Fruit fly (Drosophila melanogaster) whole organism, embryonic: Measurements from ENCODE around the gene CG13996.

Experiments
- Asciz ChIP-seq: fragments of 200-800 bp; sonication (Bioruptor generic); optimal IDR thresholded peaks from 2 replicates; lab custom pipeline; 2017; ENCODE audit warnings: missing biosample characterization, mild to moderate bottlenecking, missing genetic modification characterization, missing genetic modification reagents
- CG12104 ChIP-seq: fragments of 200-800 bp; sonication (Bioruptor generic); optimal IDR thresholded peaks from 3 replicates; lab custom pipeline; 2016; ENCODE audit warnings: missing biosample characterization, missing genetic modification characterization
- CG13123 ChIP-seq: fragments of 200-800 bp; sonication (Bioruptor generic); optimal IDR thresholded peaks from 2 replicates; lab custom pipeline; 2016; ENCODE audit warnings: missing biosample characterization, missing genetic modification characterization
- CG16815 ChIP-seq: fragments of 200-800 bp; sonication (Bioruptor generic); optimal IDR thresholded peaks from 3 replicates; lab custom pipeline; 2017; ENCODE audit warnings: missing biosample characterization, mild to moderate bottlenecking, missing genetic modification characterization
- CG16863 ChIP-seq: fragments of 200-800 bp; sonication (Bioruptor generic); optimal IDR thresholded peaks from 3 replicates; lab custom pipeline; 2016; ENCODE audit warnings: missing biosample characterization, missing genetic modification characterization
- CG17359 ChIP-seq: fragments of 200-800 bp; sonication (Bioruptor generic); optimal IDR thresholded peaks from 3 replicates; lab custom pipeline; 2018; ENCODE audit warnings: missing biosample characterization, mild to moderate bottlenecking, missing genetic modification characterization, moderate library complexity
- CG17361 ChIP-seq: fragments of 200-800 bp; sonication (Bioruptor generic); IDR thresholded peaks from 3 replicates; pipeline ENCODE4 v1.3.6; 2022; ENCODE audit warnings: missing biosample characterization, missing genetic modification characterization
- CG17568 ChIP-seq: fragments of 200-800 bp; sonication (Bioruptor generic); optimal IDR thresholded peaks from 2 replicates; lab custom pipeline; 2018; ENCODE audit warnings: missing biosample characterization, mild to moderate bottlenecking, missing genetic modification characterization, moderate library complexity
- CG17612 ChIP-seq: fragments of 200-800 bp; sonication (Bioruptor generic); IDR thresholded peaks from 2 replicates; pipeline ENCODE4 v1.3.6; 2022; ENCODE audit warnings: missing biosample characterization, missing genetic modification characterization
- CG18599 ChIP-seq: fragments of 200-800 bp; sonication (Bioruptor generic); optimal IDR thresholded peaks from 3 replicates; lab custom pipeline; 2017; ENCODE audit warnings: missing biosample characterization, missing genetic modification characterization, mild to moderate bottlenecking, moderate library complexity, missing genetic modification reagents
- CG2712 ChIP-seq: fragments of 200-800 bp; optimal IDR thresholded peaks from 3 replicates; lab custom pipeline; 2019; ENCODE audit warnings: missing biosample characterization, mild to moderate bottlenecking, missing genetic modification characterization, moderate library complexity
- CG2875 ChIP-seq: fragments of 200-800 bp; sonication (Bioruptor generic); optimal IDR thresholded peaks from 2 replicates; lab custom pipeline; 2017; ENCODE audit warnings: missing biosample characterization, mild to moderate bottlenecking, missing genetic modification characterization, missing genetic modification reagents
- CG30403 ChIP-seq: fragments of 200-800 bp; sonication (Bioruptor generic); optimal IDR thresholded peaks from 3 replicates; lab custom pipeline; 2016; ENCODE audit warnings: missing biosample characterization, missing genetic modification characterization
- CG34376 ChIP-seq: fragments of 200-800 bp; sonication (Bioruptor generic); optimal IDR thresholded peaks from 2 replicates; lab custom pipeline; 2018; ENCODE audit warnings: missing biosample characterization, mild to moderate bottlenecking, missing genetic modification characterization
- CG3847 ChIP-seq: fragments of 200-800 bp; sonication (Bioruptor generic); IDR thresholded peaks from 2 replicates; pipeline ENCODE4 v1.3.6; 2022; ENCODE audit warnings: missing biosample characterization, missing genetic modification characterization
- CG4360 ChIP-seq: fragments of 200-800 bp; sonication (Bioruptor generic); IDR thresholded peaks from 2 replicates; pipeline ENCODE4 v1.3.6; 2022; ENCODE audit warnings: missing biosample characterization, missing genetic modification characterization
- CG4404 ChIP-seq: fragments of 200-800 bp; sonication (Bioruptor generic); IDR thresholded peaks from 2 replicates; pipeline ENCODE4 v1.3.6; 2022; ENCODE audit warnings: missing biosample characterization, missing genetic modification characterization
- CG6765 ChIP-seq: fragments of 200-800 bp; sonication (Bioruptor generic); optimal IDR thresholded peaks from 3 replicates; lab custom pipeline; 2017; ENCODE audit warnings: missing biosample characterization, mild to moderate bottlenecking, missing genetic modification characterization
- CG7556 ChIP-seq: fragments of 200-800 bp; sonication (Bioruptor generic); optimal IDR thresholded peaks from 2 replicates; lab custom pipeline; 2017; ENCODE audit warnings: missing biosample characterization, mild to moderate bottlenecking, missing genetic modification characterization
- CG7963 ChIP-seq: fragments of 200-800 bp; sonication (Bioruptor generic); IDR thresholded peaks from 3 replicates; pipeline ENCODE4 v1.3.6; 2022; ENCODE audit warnings: missing biosample characterization, missing genetic modification characterization; ENCODE audit not compliant: partially characterized antibody
- CG9817 ChIP-seq: fragments of 200-800 bp; sonication (Bioruptor generic); optimal IDR thresholded peaks from 2 replicates; lab custom pipeline; 2018; ENCODE audit warnings: missing biosample characterization, mild to moderate bottlenecking, missing genetic modification characterization, moderate library complexity
- Dad ChIP-seq: fragments of 200-800 bp; sonication (Bioruptor generic); optimal IDR thresholded peaks from 3 replicates; lab custom pipeline; 2016; ENCODE audit warnings: missing biosample characterization, missing genetic modification characterization
- E2f2 ChIP-seq: fragments of 200-800 bp; sonication (Bioruptor generic); IDR thresholded peaks from 2 replicates; pipeline ENCODE4 v1.3.6; 2022; ENCODE audit warnings: missing biosample characterization, missing genetic modification characterization
- Mad ChIP-seq: fragments of 200-800 bp; sonication (Bioruptor generic); optimal IDR thresholded peaks from 2 replicates; lab custom pipeline; 2016; ENCODE audit warnings: missing biosample characterization, missing genetic modification characterization
- Mrtf ChIP-seq: fragments of 200-800 bp; sonication (Bioruptor generic); IDR thresholded peaks from 3 replicates; pipeline ENCODE4 v1.3.6; 2022; ENCODE audit warnings: missing biosample characterization, missing genetic modification characterization
- Nf-YA ChIP-seq: fragments of 200-800 bp; sonication (Bioruptor generic); IDR thresholded peaks from 2 replicates; pipeline ENCODE4 v1.3.6; 2022; ENCODE audit warnings: missing biosample characterization, missing genetic modification characterization
- Pdp1 ChIP-seq, 2 experiments: fragments of 200-800 bp; sonication (Bioruptor generic); optimal IDR thresholded peaks; 3 replicates each; lab custom pipeline; 2016; ENCODE audit warnings: missing biosample characterization in 2 of 2, missing genetic modification characterization in 2 of 2, mild to moderate bottlenecking in 1 of 2, moderate library complexity in 1 of 2
- Ravus ChIP-seq: fragments of 200-800 bp; sonication (Bioruptor generic); IDR thresholded peaks from 2 replicates; pipeline ENCODE4 v1.3.6; 2022; ENCODE audit warnings: missing biosample characterization, missing genetic modification characterization
- Trl ChIP-seq, 3 experiments: fragments of >200 bp in 2 of 3; fragments of 200-800 bp in 1 of 3; sonication (Bioruptor generic) in 1 of 3; optimal IDR thresholded peaks; 2 replicates in 1 of 3; 3 replicates in 2 of 3; lab custom pipeline; 2016 to 2017; ENCODE audit warnings: missing biosample characterization in 1 of 3, missing genetic modification characterization in 1 of 3
- Xrp1 ChIP-seq: fragments of 200-800 bp; sonication (Bioruptor generic); IDR thresholded peaks from 2 replicates; pipeline ENCODE4 v1.3.6; 2022; ENCODE audit warnings: missing biosample characterization, missing genetic modification characterization
- ato ChIP-seq: fragments of 200-800 bp; sonication (Bioruptor generic); IDR thresholded peaks from 2 replicates; pipeline ENCODE4 v1.3.6; 2022; ENCODE audit warnings: missing biosample characterization, missing genetic modification characterization; ENCODE audit not compliant: partially characterized antibody
- chinmo ChIP-seq: fragments of 200-800 bp; sonication (Bioruptor generic); IDR thresholded peaks from 4 replicates; pipeline ENCODE4 v1.3.6; 2022; ENCODE audit warnings: missing biosample characterization, missing genetic modification characterization; ENCODE audit not compliant: partially characterized antibody
- ci ChIP-seq: fragments of 200-800 bp; sonication (Bioruptor generic); IDR thresholded peaks from 3 replicates; pipeline ENCODE4 v1.3.6; 2022; ENCODE audit warnings: missing biosample characterization, missing genetic modification characterization
- crp ChIP-seq, 2 experiments: fragments of 200-800 bp; sonication (Bioruptor generic); optimal IDR thresholded peaks; 2 replicates in 1 of 2; 3 replicates in 1 of 2; lab custom pipeline; 2017; ENCODE audit warnings: missing biosample characterization in 2 of 2, missing genetic modification characterization in 2 of 2, mild to moderate bottlenecking in 1 of 2, moderate library complexity in 1 of 2
- dati ChIP-seq: fragments of 200-800 bp; sonication (Bioruptor generic); IDR thresholded peaks from 2 replicates; pipeline ENCODE4 v1.3.6; 2022; ENCODE audit warnings: missing biosample characterization, missing genetic modification characterization
- dpn ChIP-seq, 2 experiments: fragments of 200-800 bp; sonication (Bioruptor generic); optimal IDR thresholded peaks; 3 replicates each; lab custom pipeline; 2016; ENCODE audit warnings: missing biosample characterization in 2 of 2, missing genetic modification characterization in 2 of 2
- fd64A ChIP-seq: fragments of 200-800 bp; sonication (Bioruptor generic); optimal IDR thresholded peaks from 3 replicates; lab custom pipeline; 2018; ENCODE audit warnings: missing biosample characterization, mild to moderate bottlenecking, missing genetic modification characterization
- fru ChIP-seq: fragments of >200 bp; optimal IDR thresholded peaks from 2 replicates; lab custom pipeline; 2017
- gce ChIP-seq: fragments of 200-800 bp; sonication (Bioruptor generic); IDR thresholded peaks from 3 replicates; pipeline ENCODE4 v1.3.6; 2022; ENCODE audit warnings: missing biosample characterization, missing genetic modification characterization
- inv ChIP-seq: fragments of 200-800 bp; sonication (Bioruptor generic); IDR thresholded peaks from 2 replicates; pipeline ENCODE4 v1.3.6; 2022; ENCODE audit warnings: missing biosample characterization, missing genetic modification characterization; ENCODE audit not compliant: partially characterized antibody
- jigr1 ChIP-seq: fragments of 200-800 bp; sonication (Bioruptor generic); IDR thresholded peaks from 3 replicates; pipeline ENCODE4 v1.3.6; 2022; ENCODE audit warnings: missing biosample characterization, missing genetic modification characterization
- lilli ChIP-seq: fragments of 200-800 bp; sonication (Bioruptor generic); optimal IDR thresholded peaks from 3 replicates; lab custom pipeline; 2016; ENCODE audit warnings: missing biosample characterization, missing genetic modification characterization
- pb ChIP-seq: fragments of 200-800 bp; sonication (Bioruptor generic); optimal IDR thresholded peaks from 3 replicates; lab custom pipeline; 2016; ENCODE audit warnings: missing biosample characterization, missing genetic modification characterization
- row ChIP-seq: fragments of 200-800 bp; sonication (Bioruptor generic); IDR thresholded peaks from 3 replicates; pipeline ENCODE4 v1.3.6; 2022; ENCODE audit warnings: missing biosample characterization, missing genetic modification characterization
- scrt ChIP-seq: fragments of 200-800 bp; sonication (Bioruptor generic); optimal IDR thresholded peaks from 2 replicates; lab custom pipeline; 2018; ENCODE audit warnings: missing biosample characterization, mild to moderate bottlenecking, missing genetic modification characterization, moderate library complexity
- stwl ChIP-seq: fragments of 200-800 bp; sonication (Bioruptor generic); optimal IDR thresholded peaks from 3 replicates; lab custom pipeline; 2018; ENCODE audit warnings: missing biosample characterization, mild to moderate bottlenecking, missing genetic modification characterization, moderate library complexity
- unpg ChIP-seq: fragments of 200-800 bp; sonication (Bioruptor generic); optimal IDR thresholded peaks from 3 replicates; lab custom pipeline; 2018; ENCODE audit warnings: missing biosample characterization, mild to moderate bottlenecking, missing genetic modification characterization, moderate library complexity
- wek ChIP-seq: fragments of 200-800 bp; sonication (Bioruptor generic); optimal IDR thresholded peaks from 3 replicates; lab custom pipeline; 2018; ENCODE audit warnings: missing biosample characterization, mild to moderate bottlenecking, missing genetic modification characterization, moderate library complexity
- zen2 ChIP-seq: fragments of 200-800 bp; sonication (Bioruptor generic); IDR thresholded peaks from 3 replicates; pipeline ENCODE4 v1.3.6; 2022; ENCODE audit warnings: missing biosample characterization, missing genetic modification characterization; ENCODE audit not compliant: partially characterized antibody
- zfh1 ChIP-seq: fragments of 200-800 bp; sonication (Bioruptor generic); IDR thresholded peaks from 3 replicates; pipeline ENCODE4 v1.3.6; 2022; ENCODE audit warnings: missing biosample characterization, missing genetic modification characterization

CG13996 gene

DNA sequence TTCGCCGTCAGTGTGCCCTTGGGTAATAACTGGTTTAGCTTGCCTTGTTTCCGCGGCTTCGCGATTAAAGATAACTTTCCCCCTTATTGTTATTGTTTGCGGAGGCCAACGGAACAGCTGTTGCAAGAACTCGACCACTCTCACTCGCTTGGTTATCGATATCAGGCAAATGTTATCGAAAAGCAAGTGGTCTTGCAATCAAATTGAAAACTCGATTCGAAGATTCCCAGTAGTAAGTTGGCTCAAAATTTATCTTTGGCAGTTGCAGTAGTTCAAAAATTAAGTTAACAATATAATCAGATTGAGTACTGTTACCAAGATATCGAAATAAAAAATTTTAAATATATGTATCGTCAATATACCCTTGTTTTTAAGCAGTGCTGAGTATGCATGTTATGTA lies 45.2 kb downstream of the CG13996 start, which contains the start of the genes Fbw5 and CG9147 (continued):
- TF ChIP-seq Asciz (GFP tag; lab: Kevin White, UChicago) = peak; percentile 99
- peak; percentile 98 for TF ChIP-seq dati (GFP tag; lab: Robert Waterston, UW)
- TF ChIP-seq gce (GFP tag; lab: Robert Waterston, UW) = peak; percentile 99
- TF ChIP-seq CG2712 = peak; percentile 99
- TF ChIP-seq Trl (optimal IDR thresholded peaks at IDR 0.05; lab: Kevin White, UChicago) = no peak
- TF ChIP-seq Trl (GFP tag; optimal IDR thresholded peaks at IDR 0.05; lab: Kevin White, UChicago) = peak; percentile 100
- peak; percentile 98 for TF ChIP-seq CG4404
- peak; percentile 83 to 91 for TF ChIP-seq crp (GFP tag; optimal IDR thresholded peaks at IDR 0.05; lab: Kevin White, UChicago)
- peak; percentile 100 for TF ChIP-seq CG17568 (GFP tag; lab: Kevin White, UChicago)
- peak; percentile 99 for TF ChIP-seq Mad
- TF ChIP-seq Xrp1 (GFP tag; lab: Robert Waterston, UW) = peak; percentile 100
- TF ChIP-seq CG17612 (GFP tag; lab: Robert Waterston, UW) = peak; percentile 96
- peak; percentile 99 for TF ChIP-seq CG18599 (GFP tag; lab: Kevin White, UChicago)
- peak; percentile 100 for TF ChIP-seq unpg (GFP tag; lab: Kevin White, UChicago)
- TF ChIP-seq scrt (GFP tag; lab: Kevin White, UChicago) = peak; percentile 97
- no peak for TF ChIP-seq fru (lab: Kevin White, UChicago)
- 0 out of 4 replicates have a peak, but pooled peaks have one; percentile 11 for TF ChIP-seq chinmo (GFP tag; lab: Robert Waterston, UW)
- TF ChIP-seq CG17359 (tag; lab: Kevin White, UChicago) = peak; percentile 99
- peak; percentile 99 for TF ChIP-seq Dad
- peak; percentile 99 for TF ChIP-seq Mrtf (GFP tag; lab: Robert Waterston, UW)
- TF ChIP-seq Nf-YA (GFP tag; lab: Robert Waterston, UW) = peak; percentile 99
- TF ChIP-seq inv (GFP tag; lab: Robert Waterston, UW) = peak; percentile 18; the same call in 1 of the 2 replicates
- peak; percentile 88 for TF ChIP-seq stwl (tag; lab: Kevin White, UChicago)
- peak; percentile 100 for TF ChIP-seq CG16815 (GFP tag; lab: Kevin White, UChicago)
- peak; percentile 100 for TF ChIP-seq CG30403 (GFP tag; lab: Kevin White, UChicago)
- TF ChIP-seq CG13123 = peak; percentile 99
- peak; percentile 97 for TF ChIP-seq wek (GFP tag; lab: Kevin White, UChicago)
- peak; percentile 100 for TF ChIP-seq CG2875 (GFP tag; lab: Kevin White, UChicago)
- TF ChIP-seq jigr1 = peak; percentile 99
- TF ChIP-seq E2f2 (GFP tag; lab: Robert Waterston, UW) = peak; percentile 95
- peak; percentile 100 for TF ChIP-seq ci (GFP tag; lab: Robert Waterston, UW)
- TF ChIP-seq CG16863 (GFP tag; lab: Kevin White, UChicago) = peak; percentile 99
- no peak; the same call in 1 of the 2 replicates for TF ChIP-seq ato (GFP tag; lab: Robert Waterston, UW)
- peak; percentile 100 for TF ChIP-seq zfh1 (GFP tag; lab: Robert Waterston, UW)
- peak; percentile 100 for TF ChIP-seq CG7556 (GFP tag; lab: Kevin White, UChicago)
- peak; percentile 65; the same call in 2 of the 3 replicates for TF ChIP-seq zen2
- peak; percentile 99 to 100 for TF ChIP-seq Pdp1 (GFP tag; optimal IDR thresholded peaks at IDR 0.05; lab: Kevin White, UChicago)
- TF ChIP-seq CG17361 (GFP tag; lab: Robert Waterston, UW) = peak; percentile 99
- TF ChIP-seq lilli (GFP tag; lab: Kevin White, UChicago) = peak; percentile 100
- peak; percentile 100 for TF ChIP-seq CG12104 (GFP tag; lab: Kevin White, UChicago)
- peak; percentile 99 for TF ChIP-seq Ravus (GFP tag; lab: Robert Waterston, UW)
- peak; percentile 52; the same call in 1 of the 3 replicates for TF ChIP-seq CG7963 (GFP tag; lab: Robert Waterston, UW)
- peak; percentile 100 for TF ChIP-seq dpn (GFP tag; optimal IDR thresholded peaks at IDR 0.05; lab: Kevin White, UChicago)
- peak; percentile 97 for TF ChIP-seq fd64A (GFP tag; lab: Kevin White, UChicago)
- TF ChIP-seq CG3847 (GFP tag; lab: Robert Waterston, UW) = peak; percentile 99
- peak; percentile 99 for TF ChIP-seq pb (GFP tag; lab: Kevin White, UChicago)
- TF ChIP-seq CG4360 (GFP tag; lab: Robert Waterston, UW) = peak; percentile 93
- peak; percentile 100 for TF ChIP-seq row
- peak; percentile 99 for TF ChIP-seq CG9817
- TF ChIP-seq CG34376 = peak; percentile 99
- peak; percentile 93 for TF ChIP-seq CG6765 (GFP tag; lab: Kevin White, UChicago)
